Worm (Caenorhabditis elegans): ENCODE results near the gene mpst-7.

ce11 chrV:12908614-12909013 is 52.3 kb downstream of the mpst-7 start:
- no peak for TF ChIP-seq ztf-23 (GFP tag; IDR thresholded peaks at IDR 0.05)
- TF ChIP-seq ref-1 (GFP tag; conservative IDR thresholded peaks at IDR 0.05), result no peak
- no peak for TF ChIP-seq flt-1 (GFP tag; IDR thresholded peaks at IDR 0.05)
- no peak for TF ChIP-seq cog-1 (tag; optimal IDR thresholded peaks at IDR 0.05)
- no peak for TF ChIP-seq klf-2 (GFP tag; conservative IDR thresholded peaks at IDR 0.05)
- TF ChIP-seq T22C8.4 (GFP tag; IDR thresholded peaks at IDR 0.05), result no peak
- no peak for TF ChIP-seq med-1 (GFP tag; optimal IDR thresholded peaks at IDR 0.05; ENCODE audit: insufficient read depth)
- TF ChIP-seq tab-1 (GFP tag; IDR thresholded peaks at IDR 0.05), result no peak
- no peak for TF ChIP-seq ztf-29 (GFP tag; IDR thresholded peaks at IDR 0.05)

Measured in whole organism, midembryonic.